Worm (Caenorhabditis elegans) whole organism, young adult: ENCODE measurements around the gene npr-2.

ENCODE experiments used
- cebp-2 ChIP-seq: fragments of 200-800 bp; sonication (Bioruptor generic); IDR thresholded peaks from 2 replicates; pipeline ENCODE4 v1.3.6; 2022; ENCODE audit warnings: missing genetic modification characterization, missing compliant biosample characterization
- pha-4 ChIP-seq: fragments of 150-350 bp; sonication (generic microtip); optimal IDR thresholded peaks from 2 replicates; lab custom pipeline; 2014; ENCODE audit warnings: missing biosample characterization, missing genetic modification reagents, missing genetic modification characterization
- repo-1 ChIP-seq: sonication (generic microtip); optimal IDR thresholded peaks from 2 replicates; lab custom pipeline; 2017; ENCODE audit warnings: mild to moderate bottlenecking, missing genetic modification characterization, missing compliant biosample characterization
- snpc-4 ChIP-seq, 5 experiments: fragments of 150-350 bp in 1 of 5; sonication (generic microtip) in 4 of 5; optimal IDR thresholded peaks; 2 replicates each; lab custom pipeline; 2014 to 2018; ENCODE audit warnings: missing genetic modification characterization in 5 of 5, missing biosample characterization in 3 of 5, antibody characterized with exemption in 2 of 5, mild to moderate bottlenecking in 2 of 5, missing compliant biosample characterization in 2 of 5, missing genotype in 2 of 5, moderate library complexity in 2 of 5, missing genetic modification reagents in 1 of 5
- ztf-6 ChIP-seq: fragments of 200-800 bp; sonication (Bioruptor generic); IDR thresholded peaks from 2 replicates; pipeline ENCODE4 v1.3.6; 2022; ENCODE audit warnings: missing genetic modification reagents, missing genetic modification characterization, missing compliant biosample characterization

ce11 chrIV:9613072-9613590, 33.2 kb upstream of the npr-2 start:
- no peak for TF ChIP-seq ztf-6 (GFP tag; lab: Robert Waterston, UW)
- no peak for TF ChIP-seq cebp-2 (GFP tag; lab: Robert Waterston, UW)
- no peak for TF ChIP-seq snpc-4 (GFP tag; optimal IDR thresholded peaks at IDR 0.05; lab: Kevin White, UChicago)
- no peak for TF ChIP-seq snpc-4 (tag; optimal IDR thresholded peaks at IDR 0.05; lab: Kevin White, UChicago)
- no peak for TF ChIP-seq pha-4 (tag; lab: Kevin White, UChicago)
- no peak for TF ChIP-seq repo-1
